Worm (Caenorhabditis elegans) whole organism, L4 larva: ENCODE measurements around the gene fbxa-81.

ENCODE experiments used
- D1046.2 ChIP-seq: fragments of 200-800 bp; sonication (Bioruptor generic); IDR thresholded peaks from 2 replicates; pipeline ENCODE4 v1.3.6; 2022; ENCODE audit warnings: missing genetic modification characterization, missing compliant biosample characterization
- T26A8.4 ChIP-seq: fragments of 200-800 bp; sonication (Bioruptor generic); IDR thresholded peaks from 2 replicates; pipeline ENCODE4 v1.3.6; 2022; ENCODE audit warnings: missing genetic modification characterization, missing compliant biosample characterization
- aha-1 ChIP-seq: fragments of 150-350 bp; peaks from one replicate; lab custom pipeline; 2014; ENCODE audit warnings: missing biosample characterization, missing genetic modification characterization
- arid-1 ChIP-seq: fragments of 200-800 bp; sonication (Bioruptor generic); conservative IDR thresholded peaks from 2 replicates; pipeline ENCODE4 v1.3.6; 2022; ENCODE audit warnings: missing genetic modification reagents, missing genetic modification characterization, missing compliant biosample characterization
- ceh-20 ChIP-seq: fragments of 200-800 bp; sonication (Bioruptor generic); IDR thresholded peaks from 2 replicates; pipeline ENCODE4 v1.3.6; 2022; ENCODE audit warnings: missing genetic modification reagents, missing genetic modification characterization, missing compliant biosample characterization
- ceh-28 ChIP-seq: fragments of 150-350 bp; optimal IDR thresholded peaks from 2 replicates; lab custom pipeline; 2014; ENCODE audit warnings: missing biosample characterization, missing genetic modification reagents, missing genetic modification characterization
- ceh-32 ChIP-seq: sonication (generic microtip); optimal IDR thresholded peaks from 2 replicates; lab custom pipeline; 2016; ENCODE audit warnings: mild to moderate bottlenecking, missing genetic modification characterization, missing compliant biosample characterization; ENCODE audit not compliant: poor library complexity
- ceh-62 ChIP-seq: sonication (generic microtip); optimal IDR thresholded peaks from 2 replicates; lab custom pipeline; 2017; ENCODE audit warnings: missing biosample characterization, missing genetic modification characterization
- ces-1 ChIP-seq: fragments of 150-350 bp; sonication (generic microtip); optimal IDR thresholded peaks from 4 replicates; lab custom pipeline; 2014; ENCODE audit warnings: missing biosample characterization, missing genetic modification reagents, missing genetic modification characterization
- daf-16 ChIP-seq, 3 experiments: sonication (generic microtip); optimal IDR thresholded peaks; 2 replicates each; lab custom pipeline; 2016 to 2017; ENCODE audit warnings: missing genetic modification characterization in 3 of 3, missing genetic modification reagents in 3 of 3, mild to moderate bottlenecking in 2 of 3, missing compliant biosample characterization in 2 of 3, missing biosample characterization in 1 of 3, moderate library complexity in 1 of 3
- daf-8 ChIP-seq: fragments of 200-800 bp; sonication (Bioruptor generic); IDR thresholded peaks from 2 replicates; pipeline ENCODE4 v1.3.6; 2022; ENCODE audit warnings: missing genetic modification characterization, missing compliant biosample characterization
- dmd-6 ChIP-seq: fragments of 200-800 bp; sonication (Bioruptor generic); IDR thresholded peaks from 2 replicates; pipeline ENCODE4 v1.3.6; 2022; ENCODE audit warnings: missing genetic modification reagents, missing genetic modification characterization, missing compliant biosample characterization
- dpl-1 ChIP-seq: fragments of 150-350 bp; optimal IDR thresholded peaks from 2 replicates; lab custom pipeline; 2014; ENCODE audit warnings: missing biosample characterization, missing genetic modification reagents, missing genetic modification characterization
- duxl-1 ChIP-seq: sonication (generic microtip); optimal IDR thresholded peaks from 2 replicates; lab custom pipeline; 2016; ENCODE audit warnings: mild to moderate bottlenecking, missing genetic modification characterization, moderate library complexity, missing compliant biosample characterization; ENCODE audit not compliant: poor library complexity
- dve-1 ChIP-seq: sonication (generic microtip); optimal IDR thresholded peaks from 2 replicates; lab custom pipeline; 2017; ENCODE audit warnings: antibody characterized with exemption, mild to moderate bottlenecking, missing genetic modification characterization, missing compliant biosample characterization; ENCODE audit not compliant: insufficient read depth
- fkh-10 ChIP-seq: fragments of 150-350 bp; optimal IDR thresholded peaks from 2 replicates; lab custom pipeline; 2014; ENCODE audit warnings: missing biosample characterization, missing genetic modification reagents, missing genetic modification characterization
- fos-1 ChIP-seq: fragments of 150-350 bp; optimal IDR thresholded peaks from 2 replicates; lab custom pipeline; 2014; ENCODE audit warnings: missing biosample characterization, missing genetic modification characterization
- hif-1 ChIP-seq, 2 experiments: sonication (generic microtip); optimal IDR thresholded peaks; 2 replicates each; lab custom pipeline; 2016 to 2017; ENCODE audit warnings: missing compliant biosample characterization in 2 of 2, missing genetic modification characterization in 2 of 2, missing genetic modification reagents in 2 of 2, missing genotype in 2 of 2, mild to moderate bottlenecking in 1 of 2
- hlh-11 ChIP-seq: fragments of 200-800 bp; sonication (Bioruptor generic); optimal IDR thresholded peaks from 2 replicates; lab custom pipeline; 2018; ENCODE audit warnings: mild to moderate bottlenecking, missing genetic modification characterization, missing compliant biosample characterization
- hlh-30 ChIP-seq: sonication (generic microtip); optimal IDR thresholded peaks from 2 replicates; lab custom pipeline; 2017; ENCODE audit warnings: antibody characterized with exemption, mild to moderate bottlenecking, missing genetic modification characterization, missing compliant biosample characterization; ENCODE audit not compliant: insufficient read depth
- hmg-1.1 ChIP-seq: fragments of 200-800 bp; sonication (Bioruptor generic); IDR thresholded peaks from 2 replicates; pipeline ENCODE4 v1.3.6; 2022; ENCODE audit warnings: missing genetic modification reagents, missing genetic modification characterization, missing compliant biosample characterization
- lin-13 ChIP-seq: fragments of 150-350 bp; optimal IDR thresholded peaks from 2 replicates; lab custom pipeline; 2014; ENCODE audit warnings: missing biosample characterization, missing genetic modification reagents, missing genetic modification characterization
- lin-38 ChIP-seq: fragments of 200-800 bp; sonication (Bioruptor generic); IDR thresholded peaks from 2 replicates; pipeline ENCODE4 v1.3.6; 2022; ENCODE audit warnings: missing genetic modification reagents, missing genetic modification characterization, missing compliant biosample characterization
- madf-5 ChIP-seq, 2 experiments: fragments of 200-800 bp; sonication (Bioruptor generic); IDR thresholded peaks; 2 replicates each; pipeline ENCODE4 v1.3.6; 2022; ENCODE audit warnings: missing compliant biosample characterization in 2 of 2, missing genetic modification characterization in 2 of 2
- mdl-1 ChIP-seq, 2 experiments: fragments of 150-350 bp in 1 of 2; sonication (generic microtip) in 1 of 2; optimal IDR thresholded peaks; 2 replicates each; lab custom pipeline; 2014 to 2017; ENCODE audit warnings: missing biosample characterization in 2 of 2, missing genetic modification characterization in 2 of 2
- mes-2 ChIP-seq: sonication (generic microtip); optimal IDR thresholded peaks from 2 replicates; lab custom pipeline; 2016; ENCODE audit warnings: missing genotype, mild to moderate bottlenecking, missing genetic modification characterization, missing compliant biosample characterization; ENCODE audit not compliant: poor library complexity, severe bottlenecking
- mxl-3 ChIP-seq: fragments of 200-800 bp; sonication (Bioruptor generic); optimal IDR thresholded peaks from 2 replicates; lab custom pipeline; 2018; ENCODE audit warnings: mild to moderate bottlenecking, missing genetic modification characterization, missing compliant biosample characterization
- nhr-102 ChIP-seq: sonication (generic microtip); optimal IDR thresholded peaks from 2 replicates; lab custom pipeline; 2016; ENCODE audit warnings: mild to moderate bottlenecking, missing genetic modification characterization, moderate library complexity, missing compliant biosample characterization
- nhr-11 ChIP-seq: fragments of 150-350 bp; optimal IDR thresholded peaks from 2 replicates; lab custom pipeline; 2014; ENCODE audit warnings: missing biosample characterization, missing genetic modification characterization
- nhr-28 ChIP-seq: fragments of 150-350 bp; optimal IDR thresholded peaks from 2 replicates; lab custom pipeline; 2014; ENCODE audit warnings: missing biosample characterization, missing genetic modification characterization
- nhr-41 ChIP-seq: fragments of 200-800 bp; sonication (Bioruptor generic); IDR thresholded peaks from 2 replicates; pipeline ENCODE4 v1.3.6; 2022; ENCODE audit warnings: missing genetic modification reagents, missing genetic modification characterization, missing compliant biosample characterization
- nhr-48 ChIP-seq: sonication (generic microtip); optimal IDR thresholded peaks from 2 replicates; lab custom pipeline; 2016; ENCODE audit warnings: mild to moderate bottlenecking, missing genetic modification characterization, missing compliant biosample characterization
- php-3 ChIP-seq: fragments of 200-800 bp; sonication (Bioruptor generic); IDR thresholded peaks from 2 replicates; pipeline ENCODE4 v1.3.6; 2022; ENCODE audit warnings: missing genetic modification reagents, missing genetic modification characterization, missing compliant biosample characterization
- rbr-2 ChIP-seq: sonication (generic microtip); optimal IDR thresholded peaks from 2 replicates; lab custom pipeline; 2016; ENCODE audit warnings: missing genotype, missing genetic modification characterization, missing compliant biosample characterization
- saeg-2 ChIP-seq: fragments of 200-800 bp; sonication (Bioruptor generic); IDR thresholded peaks from 2 replicates; pipeline ENCODE4 v1.3.6; 2022; ENCODE audit warnings: missing genetic modification reagents, missing genetic modification characterization, missing compliant biosample characterization
- sdz-12 ChIP-seq: fragments of 200-800 bp; sonication (Bioruptor generic); optimal IDR thresholded peaks from 2 replicates; lab custom pipeline; 2018; ENCODE audit warnings: mild to moderate bottlenecking, missing genetic modification characterization, missing compliant biosample characterization
- set-16 ChIP-seq: fragments of 200-800 bp; sonication (Bioruptor generic); IDR thresholded peaks from 2 replicates; pipeline ENCODE4 v1.3.6; 2022; ENCODE audit warnings: missing genetic modification reagents, missing genetic modification characterization, missing compliant biosample characterization
- skn-1 ChIP-seq: fragments of 150-350 bp; optimal IDR thresholded peaks from 2 replicates; lab custom pipeline; 2014; ENCODE audit warnings: missing biosample characterization, missing genetic modification characterization
- tra-1 ChIP-seq: fragments of 200-800 bp; sonication (Bioruptor generic); IDR thresholded peaks from 2 replicates; pipeline ENCODE4 v1.3.6; 2022; ENCODE audit warnings: missing genetic modification reagents, missing genetic modification characterization, missing compliant biosample characterization
- unc-62 ChIP-seq, 3 experiments: fragments of 150-350 bp in 1 of 3; sonication (generic microtip); optimal IDR thresholded peaks in 2 of 3; peaks in 1 of 3; 1 replicate in 1 of 3; 2 replicates in 2 of 3; lab custom pipeline; 2014 to 2017; ENCODE audit warnings: missing biosample characterization in 3 of 3, missing genetic modification characterization in 3 of 3, missing genetic modification reagents in 3 of 3, missing genotype in 1 of 3
- zfp-3 ChIP-seq: fragments of 200-800 bp; sonication (Bioruptor generic); conservative IDR thresholded peaks from 2 replicates; pipeline ENCODE4 v1.3.6; 2022; ENCODE audit warnings: missing genetic modification reagents, missing genetic modification characterization, missing compliant biosample characterization

Gene fbxa-81

DNA sequence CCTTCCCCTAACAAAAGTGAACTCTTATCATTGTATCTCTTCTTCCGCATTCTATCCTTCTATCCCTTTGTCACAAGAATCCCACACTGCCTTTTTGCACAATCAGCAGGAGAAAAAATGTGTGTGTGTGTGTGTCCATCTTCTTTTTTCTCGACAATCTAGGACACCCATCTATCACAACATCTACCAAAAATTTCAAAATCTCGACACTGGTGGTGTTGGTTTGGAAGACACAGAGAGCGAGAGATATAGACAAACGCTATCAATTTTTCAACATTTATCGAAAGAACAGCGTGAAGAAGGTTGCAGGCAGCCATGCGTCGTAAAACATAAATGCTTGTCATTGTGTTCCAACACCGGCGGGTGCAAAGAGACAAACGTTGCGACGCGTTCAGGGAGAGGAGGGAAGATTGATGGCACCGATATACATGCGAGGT, 33.1 kb downstream of the fbxa-81 start (continued):
- TF ChIP-seq saeg-2 (GFP tag; lab: Robert Waterston, UW) (no peak), mxl-3 (GFP tag; lab: Kevin White, UChicago) (peak; percentile 70), hmg-1.1 (GFP tag; lab: Robert Waterston, UW) (no peak), arid-1 (GFP tag; lab: Robert Waterston, UW) (no peak), D1046.2 (no peak), ces-1 (GFP tag; lab: Kevin White, UChicago) (no peak), nhr-48 (tag; lab: Kevin White, UChicago) (peak; percentile 39), unc-62 (GFP tag; optimal IDR thresholded peaks at IDR 0.05 in 1 of 2; lab: Kevin White, UChicago) (peak in 1 of 2 experiments; percentile 100), unc-62 (tag; optimal IDR thresholded peaks at IDR 0.05; lab: Kevin White, UChicago) (no peak), tra-1 (peak; percentile 70), dpl-1 (GFP tag; lab: Kevin White, UChicago) (peak; percentile 20), mes-2 (tag; lab: Kevin White, UChicago) (no peak)

DNA sequence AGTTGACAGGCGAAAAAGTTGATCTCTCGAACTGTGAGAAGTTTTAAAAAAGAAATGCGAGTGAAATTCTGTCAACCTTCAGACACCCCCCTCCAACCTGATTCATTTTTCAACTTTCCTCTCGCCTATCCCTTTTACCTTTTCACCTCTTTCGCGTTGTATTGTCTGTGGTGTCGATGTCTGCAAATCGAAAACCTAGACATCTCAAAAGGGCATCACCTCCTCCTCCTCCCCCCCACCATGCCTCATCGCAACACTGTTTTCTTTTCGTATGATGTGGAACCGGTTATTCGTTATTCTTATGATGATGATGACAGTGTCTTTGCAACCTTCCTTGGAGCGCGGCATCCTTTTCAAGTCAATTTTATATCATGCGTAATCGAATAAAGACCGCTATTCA, 33.9 kb downstream of the fbxa-81 start:
- TF ChIP-seq mdl-1 (tag; optimal IDR thresholded peaks at IDR 0.05; lab: Kevin White, UChicago) (peak in 1 of 2 experiments; percentile 43), ceh-28 (no peak), tra-1 (0 out of 2 replicates have a peak, but pooled peaks have one; percentile 40), nhr-48 (tag; lab: Kevin White, UChicago) (peak; percentile 38), aha-1 (peak; percentile 90), nhr-28 (tag; lab: Kevin White, UChicago) (peak; percentile 48), hlh-11 (tag; lab: Kevin White, UChicago) (peak; percentile 46), hlh-30 (tag; lab: Kevin White, UChicago) (peak; percentile 37), unc-62 (GFP tag; optimal IDR thresholded peaks at IDR 0.05 in 1 of 2; lab: Kevin White, UChicago) (peak in 1 of 2 experiments; percentile 8), unc-62 (tag; optimal IDR thresholded peaks at IDR 0.05; lab: Kevin White, UChicago) (no peak), set-16 (GFP tag; lab: Robert Waterston, UW) (0 out of 2 replicates have a peak, but pooled peaks have one; percentile 11), hif-1 (tag; optimal IDR thresholded peaks at IDR 0.05; lab: Kevin White, UChicago) (no peak), ceh-20 (GFP tag; lab: Robert Waterston, UW) (0 out of 2 replicates have a peak, but pooled peaks have one; percentile 28), mxl-3 (GFP tag; lab: Kevin White, UChicago) (peak; percentile 73), skn-1 (tag; lab: Kevin White, UChicago) (no peak), dmd-6 (peak; percentile 59)

DNA sequence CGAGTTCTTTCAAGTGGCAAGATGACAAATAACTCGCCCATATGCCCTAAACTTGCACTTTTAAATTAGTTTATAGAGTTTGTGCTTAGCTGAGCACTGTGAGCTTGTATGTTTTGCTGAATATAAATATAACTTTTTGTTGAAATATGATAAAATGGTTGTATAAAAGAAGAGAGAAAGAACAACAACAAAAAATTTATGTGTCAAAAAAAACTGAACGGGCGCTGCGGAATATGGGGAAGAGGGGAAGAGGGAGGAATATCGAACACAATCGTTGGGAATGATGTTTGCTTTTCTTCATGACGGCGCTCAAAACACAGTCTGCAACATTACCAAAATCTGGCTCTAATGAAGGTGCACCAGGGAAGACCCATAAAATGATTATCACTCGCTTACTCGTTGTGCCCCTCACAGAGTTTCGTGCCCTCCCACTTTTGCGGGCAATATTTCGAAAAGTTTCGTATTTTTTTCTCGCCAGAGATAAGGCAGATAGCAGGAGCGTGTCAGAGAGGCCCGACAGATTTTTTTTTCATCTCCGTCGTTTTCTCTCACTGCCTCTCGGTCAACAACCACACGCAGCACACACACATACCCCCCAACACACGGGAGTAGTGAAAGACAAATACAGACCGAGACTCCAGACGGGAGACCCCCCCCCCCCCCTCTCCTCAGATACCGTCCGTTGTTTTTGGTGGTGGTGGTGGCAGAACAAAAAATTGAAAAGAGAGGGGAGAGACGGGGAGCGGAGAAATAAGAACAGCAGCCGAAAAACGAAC, 36.1 kb downstream of the fbxa-81 start:
- TF ChIP-seq daf-8 (GFP tag; lab: Robert Waterston, UW) (no peak), zfp-3 (no peak), nhr-41 (GFP tag; lab: Robert Waterston, UW) (peak; percentile 63; the same call in 1 of the 2 replicates), nhr-11 (tag; lab: Kevin White, UChicago) (no peak), php-3 (GFP tag; lab: Robert Waterston, UW) (peak; percentile 41; the same call in 1 of the 2 replicates), lin-38 (no peak; the same call in 1 of the 2 replicates), nhr-102 (tag; lab: Kevin White, UChicago) (peak; percentile 52), rbr-2 (tag; lab: Kevin White, UChicago) (peak; percentile 13), mxl-3 (GFP tag; lab: Kevin White, UChicago) (peak; percentile 90), ceh-32 (no peak), hlh-11 (tag; lab: Kevin White, UChicago) (peak; percentile 94), T26A8.4 (GFP tag; lab: Robert Waterston, UW) (no peak), dve-1 (tag; lab: Kevin White, UChicago) (peak; percentile 82), sdz-12 (GFP tag; lab: Kevin White, UChicago) (no peak), daf-16 (GFP tag; optimal IDR thresholded peaks at IDR 0.05; lab: Kevin White, UChicago) (no peak), daf-16 (tag; optimal IDR thresholded peaks at IDR 0.05; lab: Kevin White, UChicago) (peak; percentile 82), fkh-10 (no peak), set-16 (GFP tag; lab: Robert Waterston, UW) (peak; percentile 68), aha-1 (peak; percentile 92), D1046.2 (no peak), ceh-62 (tag; lab: Kevin White, UChicago) (no peak), mes-2 (tag; lab: Kevin White, UChicago) (peak; percentile 56), lin-13 (no peak), madf-5 (GFP tag; IDR thresholded peaks at IDR 0.05; lab: Robert Waterston, UW) (no peak), duxl-1 (tag; lab: Kevin White, UChicago) (no peak), dmd-6 (peak; percentile 88), fos-1 (tag; lab: Kevin White, UChicago) (no peak)
